Worm (Caenorhabditis elegans): ENCODE measurements around the gene tasp-1.

The tasp-1 gene

DNA sequence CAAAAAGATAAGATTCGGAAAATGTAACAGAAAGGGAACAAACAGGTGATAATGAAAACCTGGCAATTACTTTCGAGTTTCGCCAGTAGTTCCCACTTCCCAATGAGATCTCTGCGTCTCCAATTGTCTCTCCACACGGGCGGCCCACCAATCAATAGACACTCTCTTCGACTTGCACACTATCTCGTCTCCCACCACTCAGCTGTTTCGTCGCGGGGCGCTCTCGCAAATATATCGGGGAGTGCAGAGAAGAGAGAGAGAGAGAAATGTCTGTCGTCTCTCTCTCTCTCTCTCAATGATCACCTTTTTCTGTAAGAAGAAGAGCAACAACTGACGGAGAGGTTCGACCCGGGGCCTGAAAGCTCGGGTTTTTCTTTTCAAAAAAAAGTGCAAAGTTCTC lies 38.9 kb upstream of the tasp-1 start (continued):
- TF ChIP-seq mab-9 (GFP tag; IDR thresholded peaks at IDR 0.05) (peak; percentile 67), F16B12.6 (tag; optimal IDR thresholded peaks at IDR 0.05) (peak; percentile 11), mep-1 (tag; optimal IDR thresholded peaks at IDR 0.05) (peak; percentile 81), lir-3 (tag; optimal IDR thresholded peaks at IDR 0.05; ENCODE audit: poor library complexity) (peak; percentile 59), unc-130 (tag; optimal IDR thresholded peaks at IDR 0.05) (peak; percentile 64), nhr-237 (tag; optimal IDR thresholded peaks at IDR 0.05) (peak; percentile 55), elt-2 (tag; optimal IDR thresholded peaks at IDR 0.05) (peak; percentile 79), unc-98 (GFP tag; IDR thresholded peaks at IDR 0.05) (peak; percentile 62; the same call in 1 of the 2 replicates), hlh-4 (tag; optimal IDR thresholded peaks at IDR 0.05) (no peak), ceh-88 (GFP tag; IDR thresholded peaks at IDR 0.05) (no peak; the same call in 1 of the 2 replicates), lin-15B (tag; optimal IDR thresholded peaks at IDR 0.05) (peak; percentile 38), pag-3 (tag; optimal IDR thresholded peaks at IDR 0.05; ENCODE audit: borderline replicate concordance, insufficient read depth) (peak; percentile 59), fos-1 (tag; optimal IDR thresholded peaks at IDR 0.05) (peak; percentile 76), fkh-10 (GFP tag; optimal IDR thresholded peaks at IDR 0.05) (peak; percentile 11), unc-62 (GFP tag; optimal IDR thresholded peaks at IDR 0.05) (no peak), C16A3.4 (tag; optimal IDR thresholded peaks at IDR 0.05) (peak; percentile 68), sptf-1 (tag; optimal IDR thresholded peaks at IDR 0.05) (no peak), ceh-8 (GFP tag; optimal IDR thresholded peaks at IDR 0.05) (peak; percentile 5), nhr-76 (tag; optimal IDR thresholded peaks at IDR 0.05) (peak; percentile 50), efl-1 (optimal IDR thresholded peaks at IDR 0.05) (peak; percentile 76 to 87), efl-1 (GFP tag; optimal IDR thresholded peaks at IDR 0.05 in 1 of 2) (peak; percentile 70 to 94), pqm-1 (tag; optimal IDR thresholded peaks at IDR 0.05) (no peak), aha-1 (tag; optimal IDR thresholded peaks at IDR 0.05) (peak; percentile 21), jun-1 (tag; optimal IDR thresholded peaks at IDR 0.05) (peak; percentile 80), nhr-11 (tag; optimal IDR thresholded peaks at IDR 0.05) (peak; percentile 78), dsc-1 (tag; optimal IDR thresholded peaks at IDR 0.05) (peak; percentile 84), aly-2 (tag; optimal IDR thresholded peaks at IDR 0.05) (no peak), mdl-1 (tag; optimal IDR thresholded peaks at IDR 0.05) (peak in 1 of 2 experiments; percentile 84), blmp-1 (tag; optimal IDR thresholded peaks at IDR 0.05) (peak; percentile 60), tbx-2 (tag; optimal IDR thresholded peaks at IDR 0.05) (peak; percentile 92), egl-13 (tag; optimal IDR thresholded peaks at IDR 0.05) (peak; percentile 33), mef-2 (tag; optimal IDR thresholded peaks at IDR 0.05) (peak; percentile 5), nhr-20 (tag; optimal IDR thresholded peaks at IDR 0.05) (peak; percentile 95), unc-30 (tag; optimal IDR thresholded peaks at IDR 0.05) (no peak), lin-13 (GFP tag; optimal IDR thresholded peaks at IDR 0.05) (peak; percentile 74), nhr-71 (tag; optimal IDR thresholded peaks at IDR 0.05) (peak; percentile 97), efl-3 (GFP tag; optimal IDR thresholded peaks at IDR 0.05) (no peak), irx-1 (tag; optimal IDR thresholded peaks at IDR 0.05) (peak; percentile 54), nhr-77 (tag; optimal IDR thresholded peaks at IDR 0.05) (peak; percentile 57), elt-3 (tag; optimal IDR thresholded peaks at IDR 0.05) (peak in 3 of 6 experiments; percentile 16 to 52 (median 36)), zag-1 (tag; optimal IDR thresholded peaks at IDR 0.05) (peak; percentile 18), snpc-4 (tag; optimal IDR thresholded peaks at IDR 0.05) (peak; percentile 60), tlp-1 (tag; optimal IDR thresholded peaks at IDR 0.05) (no peak), ceh-63 (GFP tag; optimal IDR thresholded peaks at IDR 0.05) (no peak), nhr-84 (tag; optimal IDR thresholded peaks at IDR 0.05) (no peak), nhr-47 (tag; optimal IDR thresholded peaks at IDR 0.05) (peak; percentile 91), nhr-19 (GFP tag; conservative IDR thresholded peaks at IDR 0.05) (peak; percentile 93), unc-86 (tag; optimal IDR thresholded peaks at IDR 0.05) (peak; percentile 81), isw-1 (GFP tag; IDR thresholded peaks at IDR 0.05) (peak; percentile 75), ces-1 (GFP tag; optimal IDR thresholded peaks at IDR 0.05) (no peak), ztf-4 (tag; optimal IDR thresholded peaks at IDR 0.05) (peak; percentile 82), skn-1 (tag; optimal IDR thresholded peaks at IDR 0.05) (peak; percentile 77), hpl-2 (GFP tag; optimal IDR thresholded peaks at IDR 0.05) (no peak), C04F5.9 (tag; optimal IDR thresholded peaks at IDR 0.05) (peak; percentile 9)
